Worm (Caenorhabditis elegans) whole organism, late embryonic: ENCODE results near the gene ghi-1.

ENCODE experiments used
- ceh-45 ChIP-seq: fragments of 200-800 bp; sonication (Bioruptor generic); IDR thresholded peaks from 2 replicates; pipeline ENCODE4 v1.3.6; 2022; ENCODE audit warnings: missing genetic modification reagents, missing genetic modification characterization, missing compliant biosample characterization
- ceh-9 ChIP-seq: sonication (generic microtip); optimal IDR thresholded peaks from 2 replicates; lab custom pipeline; 2016; ENCODE audit warnings: mild to moderate bottlenecking, missing genetic modification characterization, inconsistent platforms, missing compliant biosample characterization
- pqm-1 ChIP-seq: sonication (generic microtip); optimal IDR thresholded peaks from 2 replicates; lab custom pipeline; 2016; ENCODE audit warnings: missing genetic modification characterization, missing compliant biosample characterization
- tbx-2 ChIP-seq: sonication (generic microtip); optimal IDR thresholded peaks from 2 replicates; lab custom pipeline; 2016; ENCODE audit warnings: missing genetic modification characterization, missing compliant biosample characterization
- ttx-3 ChIP-seq: sonication (generic microtip); optimal IDR thresholded peaks from 2 replicates; lab custom pipeline; 2016; ENCODE audit warnings: missing genetic modification reagents, missing genetic modification characterization, missing compliant biosample characterization

- TF ChIP-seq pqm-1 (tag; lab: Kevin White, UChicago) (no peak), tbx-2 (tag; lab: Kevin White, UChicago) (no peak), ceh-45 (GFP tag; lab: Robert Waterston, UW) (no peak), ttx-3 (tag; lab: Kevin White, UChicago) (no peak), ceh-9 (no peak)
Observed at ce11 chrII:11621576-11621975, 25.0 kb upstream of the ghi-1 start.
